Worm (Caenorhabditis elegans) whole organism, midembryonic: ENCODE results near the gene srh-247.

Source experiments
- flt-1 ChIP-seq: fragments of 200-800 bp; sonication (Bioruptor generic); IDR thresholded peaks from 2 replicates; pipeline ENCODE4 v1.3.6; 2022; ENCODE audit warnings: missing genetic modification characterization, missing compliant biosample characterization
- klf-2 ChIP-seq: fragments of 200-800 bp; sonication (Bioruptor generic); conservative IDR thresholded peaks from 2 replicates; pipeline ENCODE4 v1.3.6; 2022; ENCODE audit warnings: missing genetic modification reagents, missing genetic modification characterization, missing compliant biosample characterization
- ztf-23 ChIP-seq: fragments of 200-800 bp; sonication (Bioruptor generic); IDR thresholded peaks from 2 replicates; pipeline ENCODE4 v1.3.6; 2022; ENCODE audit warnings: missing genetic modification reagents, missing genetic modification characterization, missing compliant biosample characterization
- ztf-29 ChIP-seq: fragments of 200-800 bp; sonication (Bioruptor generic); IDR thresholded peaks from 2 replicates; pipeline ENCODE4 v1.3.6; 2022; ENCODE audit warnings: missing genetic modification reagents, missing genetic modification characterization, missing compliant biosample characterization

ce11 chrV:2934075-2934474 is at the start of gene srh-247:
- TF ChIP-seq ztf-29 (no peak), flt-1 (GFP tag; lab: Robert Waterston, UW) (no peak), ztf-23 (GFP tag; lab: Robert Waterston, UW) (no peak), klf-2 (no peak)
